Fruit fly (Drosophila melanogaster) whole organism, pupa: ENCODE data around the gene CG5902.
A peak's percentile ranks its signal among the peaks of the same experiment; 100 is the strongest.

Experiments
- CG10348 ChIP-seq: fragments of 200-800 bp; sonication (Bioruptor generic); IDR thresholded peaks from 2 replicates; pipeline ENCODE4 v1.3.6; 2022; ENCODE audit warnings: missing biosample characterization, missing genetic modification characterization
- CG12605 ChIP-seq: fragments of 200-800 bp; sonication (Bioruptor generic); IDR thresholded peaks from 2 replicates; pipeline ENCODE4 v1.3.6; 2022; ENCODE audit warnings: missing biosample characterization, missing genetic modification characterization
- CG13204 ChIP-seq: fragments of 200-800 bp; sonication (Bioruptor generic); optimal IDR thresholded peaks from 2 replicates; lab custom pipeline; 2018; ENCODE audit warnings: missing biosample characterization, mild to moderate bottlenecking, missing genetic modification characterization, moderate library complexity
- CG14655 ChIP-seq: fragments of 200-800 bp; sonication (Bioruptor generic); optimal IDR thresholded peaks from 3 replicates; lab custom pipeline; 2017; ENCODE audit warnings: mild to moderate bottlenecking, missing biosample characterization, missing genetic modification reagents, missing genetic modification characterization
- CG15710 ChIP-seq: fragments of 200-800 bp; sonication (Bioruptor generic); optimal IDR thresholded peaks from 2 replicates; lab custom pipeline; 2018; ENCODE audit warnings: missing biosample characterization, mild to moderate bottlenecking, missing genetic modification characterization, moderate library complexity
- CG17806 ChIP-seq: fragments of 200-800 bp; sonication (Bioruptor generic); optimal IDR thresholded peaks from 2 replicates; lab custom pipeline; 2018; ENCODE audit warnings: missing biosample characterization, mild to moderate bottlenecking, missing genetic modification characterization, moderate library complexity
- CG32121 ChIP-seq: fragments of 200-800 bp; sonication (Bioruptor generic); IDR thresholded peaks from 2 replicates; pipeline ENCODE4 v1.3.6; 2022; ENCODE audit warnings: missing biosample characterization, missing genetic modification characterization
- CG34367 ChIP-seq: fragments of 200-800 bp; sonication (Bioruptor generic); optimal IDR thresholded peaks from 2 replicates; lab custom pipeline; 2018; ENCODE audit warnings: missing biosample characterization, mild to moderate bottlenecking, missing genetic modification characterization
- CG4496 ChIP-seq: fragments of 200-800 bp; sonication (Bioruptor generic); IDR thresholded peaks from 3 replicates; pipeline ENCODE4 v1.3.6; 2022; ENCODE audit warnings: missing biosample characterization, missing genetic modification characterization
- CG8159 ChIP-seq: fragments of 200-800 bp; sonication (Bioruptor generic); optimal IDR thresholded peaks from 3 replicates; lab custom pipeline; 2018; ENCODE audit warnings: missing biosample characterization, mild to moderate bottlenecking, missing genetic modification characterization, moderate library complexity
- CG8301 ChIP-seq: fragments of 200-800 bp; sonication (Bioruptor generic); optimal IDR thresholded peaks from 2 replicates; lab custom pipeline; 2018; ENCODE audit warnings: missing biosample characterization, mild to moderate bottlenecking, missing genetic modification characterization
- CG9948 ChIP-seq: fragments of 200-800 bp; sonication (Bioruptor generic); optimal IDR thresholded peaks from 2 replicates; lab custom pipeline; 2018; ENCODE audit warnings: missing biosample characterization, mild to moderate bottlenecking, missing genetic modification characterization, moderate library complexity
- D1 ChIP-seq: fragments of 200-800 bp; sonication (Bioruptor generic); optimal IDR thresholded peaks from 2 replicates; lab custom pipeline; 2018; ENCODE audit warnings: missing biosample characterization, mild to moderate bottlenecking, missing genetic modification characterization, moderate library complexity
- EcR ChIP-seq: fragments of 200-800 bp; sonication (Bioruptor generic); optimal IDR thresholded peaks from 3 replicates; lab custom pipeline; 2019; ENCODE audit warnings: missing biosample characterization, missing genetic modification characterization, mild to moderate bottlenecking, moderate library complexity, missing genetic modification reagents
- Ets98B ChIP-seq: fragments of 200-800 bp; sonication (Bioruptor generic); IDR thresholded peaks from 2 replicates; pipeline ENCODE4 v1.3.6; 2022; ENCODE audit warnings: missing biosample characterization, missing genetic modification characterization
- Pif1A ChIP-seq: fragments of 200-800 bp; sonication (Bioruptor generic); optimal IDR thresholded peaks from 3 replicates; lab custom pipeline; 2016; ENCODE audit warnings: missing biosample characterization, missing genetic modification characterization
- Pif1B ChIP-seq: fragments of 200-800 bp; sonication (Bioruptor generic); optimal IDR thresholded peaks from 3 replicates; lab custom pipeline; 2016; ENCODE audit warnings: missing biosample characterization, missing genetic modification characterization
- Snoo ChIP-seq: fragments of 200-800 bp; sonication (Bioruptor generic); optimal IDR thresholded peaks from 3 replicates; lab custom pipeline; 2017; ENCODE audit warnings: missing biosample characterization, mild to moderate bottlenecking, missing genetic modification characterization, inconsistent platforms
- fd96Ca ChIP-seq: fragments of 200-800 bp; sonication (Bioruptor generic); IDR thresholded peaks from 3 replicates; pipeline ENCODE4 v1.3.6; 2022; ENCODE audit warnings: missing biosample characterization, missing genetic modification characterization
- gl ChIP-seq: fragments of 200-800 bp; sonication (Bioruptor generic); optimal IDR thresholded peaks from 2 replicates; lab custom pipeline; 2018; ENCODE audit warnings: missing biosample characterization, mild to moderate bottlenecking, missing genetic modification characterization
- rn ChIP-seq: fragments of 200-800 bp; sonication (Bioruptor generic); IDR thresholded peaks from 2 replicates; pipeline ENCODE4 v1.3.6; 2022; ENCODE audit warnings: missing biosample characterization, missing genetic modification characterization

Gene CG5902

dm6 chr3R:24006449-24007159 lies 20.2 kb downstream of the CG5902 start:
- TF ChIP-seq fd96Ca (GFP tag; lab: Robert Waterston, UW) (peak; percentile 11; the same call in 1 of the 3 replicates), D1 (no peak), CG4496 (GFP tag; lab: Robert Waterston, UW) (peak; percentile 52; the same call in 2 of the 3 replicates), CG13204 (GFP tag; lab: Kevin White, UChicago) (no peak), CG32121 (GFP tag; lab: Robert Waterston, UW) (peak; percentile 36; the same call in 1 of the 2 replicates), gl (no peak), CG34367 (tag; lab: Kevin White, UChicago) (no peak), CG17806 (no peak), CG9948 (no peak), CG12605 (GFP tag; lab: Robert Waterston, UW) (0 out of 2 replicates have a peak, but pooled peaks have one; percentile 23), CG15710 (tag; lab: Kevin White, UChicago) (no peak), EcR (GFP tag; lab: Kevin White, UChicago) (no peak), Ets98B (GFP tag; lab: Robert Waterston, UW) (0 out of 2 replicates have a peak, but pooled peaks have one; percentile 44), CG14655 (peak; percentile 34), Pif1B (peak; percentile 55), rn (GFP tag; lab: Robert Waterston, UW) (no peak), CG8159 (tag; lab: Kevin White, UChicago) (peak; percentile 1), CG8301 (tag; lab: Kevin White, UChicago) (peak; percentile 28), Snoo (tag; lab: Kevin White, UChicago) (no peak), CG10348 (GFP tag; lab: Robert Waterston, UW) (no peak), Pif1A (GFP tag; lab: Kevin White, UChicago) (peak; percentile 21)

- TF ChIP-seq CG14655, result peak; percentile 70
- TF ChIP-seq CG17806, result no peak
- TF ChIP-seq fd96Ca (GFP tag; lab: Robert Waterston, UW), result peak; percentile 37; the same call in 1 of the 3 replicates
- no peak for TF ChIP-seq CG4496 (GFP tag; lab: Robert Waterston, UW)
- TF ChIP-seq gl, result no peak
- no peak for TF ChIP-seq Pif1B
- TF ChIP-seq D1, result no peak
- no peak for TF ChIP-seq CG8159 (tag; lab: Kevin White, UChicago)
- no peak for TF ChIP-seq CG10348 (GFP tag; lab: Robert Waterston, UW)
- no peak for TF ChIP-seq EcR (GFP tag; lab: Kevin White, UChicago)
- TF ChIP-seq rn (GFP tag; lab: Robert Waterston, UW), result no peak
- peak; percentile 36 for TF ChIP-seq CG8301 (tag; lab: Kevin White, UChicago)
- no peak for TF ChIP-seq CG15710 (tag; lab: Kevin White, UChicago)
Observed at dm6 chr3R:24007775-24008506, 21.5 kb downstream of the CG5902 start.

- no peak for TF ChIP-seq CG32121 (GFP tag; lab: Robert Waterston, UW)
- TF ChIP-seq CG14655, result no peak
- TF ChIP-seq rn (GFP tag; lab: Robert Waterston, UW), result no peak
- TF ChIP-seq EcR (GFP tag; lab: Kevin White, UChicago), result no peak
- TF ChIP-seq Ets98B (GFP tag; lab: Robert Waterston, UW), result no peak
- TF ChIP-seq CG9948, result no peak
- no peak for TF ChIP-seq Pif1A (GFP tag; lab: Kevin White, UChicago)
- TF ChIP-seq CG13204 (GFP tag; lab: Kevin White, UChicago), result no peak
- no peak for TF ChIP-seq CG8301 (tag; lab: Kevin White, UChicago)
- TF ChIP-seq Pif1B, result no peak
- no peak for TF ChIP-seq Snoo (tag; lab: Kevin White, UChicago)
- TF ChIP-seq CG10348 (GFP tag; lab: Robert Waterston, UW), result no peak
- no peak for TF ChIP-seq CG4496 (GFP tag; lab: Robert Waterston, UW)
- no peak for TF ChIP-seq fd96Ca (GFP tag; lab: Robert Waterston, UW)
- no peak for TF ChIP-seq CG17806
- TF ChIP-seq CG15710 (tag; lab: Kevin White, UChicago), result no peak
- TF ChIP-seq CG8159 (tag; lab: Kevin White, UChicago), result no peak
- TF ChIP-seq gl, result no peak
- no peak for TF ChIP-seq CG12605 (GFP tag; lab: Robert Waterston, UW)
Observed at dm6 chr3R:24008887-24009286, 22.4 kb downstream of the CG5902 start.

- TF ChIP-seq CG9948 (no peak), CG13204 (GFP tag; lab: Kevin White, UChicago) (peak; percentile 46), fd96Ca (GFP tag; lab: Robert Waterston, UW) (peak; percentile 51; the same call in 2 of the 3 replicates), Pif1A (GFP tag; lab: Kevin White, UChicago) (peak; percentile 39), CG12605 (GFP tag; lab: Robert Waterston, UW) (peak; percentile 55), CG8301 (tag; lab: Kevin White, UChicago) (peak; percentile 53), Ets98B (GFP tag; lab: Robert Waterston, UW) (peak; percentile 61), Snoo (tag; lab: Kevin White, UChicago) (peak; percentile 16), CG4496 (GFP tag; lab: Robert Waterston, UW) (peak; percentile 75; the same call in 2 of the 3 replicates), CG10348 (GFP tag; lab: Robert Waterston, UW) (no peak), EcR (GFP tag; lab: Kevin White, UChicago) (no peak), Pif1B (no peak), CG8159 (tag; lab: Kevin White, UChicago) (peak; percentile 21), CG15710 (tag; lab: Kevin White, UChicago) (peak; percentile 7), rn (GFP tag; lab: Robert Waterston, UW) (0 out of 2 replicates have a peak, but pooled peaks have one; percentile 13), CG14655 (peak; percentile 62), CG32121 (GFP tag; lab: Robert Waterston, UW) (peak; percentile 72)
Observed at dm6 chr3R:24010637-24011214, 24.3 kb downstream of the CG5902 start.
